Fruit fly (Drosophila melanogaster) whole organism, embryonic: Measurements from ENCODE around the gene Scm.
A peak's percentile ranks its signal among the peaks of the same experiment; 100 is the strongest.

Experiments used
- CG10147 ChIP-seq: fragments of 200-800 bp; sonication (Bioruptor generic); optimal IDR thresholded peaks from 2 replicates; lab custom pipeline; 2019; ENCODE audit warnings: missing biosample characterization, mild to moderate bottlenecking, missing genetic modification characterization, moderate library complexity
- CG11085 ChIP-seq: fragments of 200-800 bp; sonication (Bioruptor generic); IDR thresholded peaks from 2 replicates; pipeline ENCODE4 v1.3.6; 2022; ENCODE audit warnings: missing biosample characterization, missing genetic modification characterization
- CG12299 ChIP-seq: fragments of 200-800 bp; sonication (Bioruptor generic); optimal IDR thresholded peaks from 2 replicates; lab custom pipeline; 2018; ENCODE audit warnings: missing biosample characterization, mild to moderate bottlenecking, missing genetic modification characterization
- CG12391 ChIP-seq: fragments of 200-800 bp; sonication (Bioruptor generic); optimal IDR thresholded peaks from 3 replicates; lab custom pipeline; 2018; ENCODE audit warnings: missing biosample characterization, mild to moderate bottlenecking, missing genetic modification characterization, moderate library complexity
- CG12769 ChIP-seq: fragments of 200-800 bp; sonication (Bioruptor generic); optimal IDR thresholded peaks from 2 replicates; lab custom pipeline; 2019; ENCODE audit warnings: missing biosample characterization, mild to moderate bottlenecking, missing genetic modification characterization, moderate library complexity
- CG13287 ChIP-seq: fragments of 200-800 bp; sonication (Bioruptor generic); IDR thresholded peaks from 2 replicates; pipeline ENCODE4 v1.3.6; 2022; ENCODE audit warnings: missing biosample characterization, missing genetic modification characterization; ENCODE audit not compliant: partially characterized antibody
- CG13624 ChIP-seq: fragments of 200-800 bp; sonication (Bioruptor generic); optimal IDR thresholded peaks from 2 replicates; lab custom pipeline; 2016; ENCODE audit warnings: missing biosample characterization, missing genetic modification characterization
- CG1647 ChIP-seq: fragments of 200-800 bp; sonication (Bioruptor generic); optimal IDR thresholded peaks from 3 replicates; lab custom pipeline; 2016; ENCODE audit warnings: missing biosample characterization, missing genetic modification characterization
- CG30403 ChIP-seq: fragments of 200-800 bp; sonication (Bioruptor generic); optimal IDR thresholded peaks from 3 replicates; lab custom pipeline; 2016; ENCODE audit warnings: missing biosample characterization, missing genetic modification characterization
- CG31224 ChIP-seq: fragments of 200-800 bp; sonication (Bioruptor generic); IDR thresholded peaks from 2 replicates; pipeline ENCODE4 v1.3.6; 2022; ENCODE audit warnings: missing biosample characterization, missing genetic modification characterization
- CG33557 ChIP-seq: fragments of 200-800 bp; sonication (Bioruptor generic); optimal IDR thresholded peaks from 2 replicates; lab custom pipeline; 2019; ENCODE audit warnings: missing biosample characterization, mild to moderate bottlenecking, missing genetic modification characterization, moderate library complexity
- CG43689 ChIP-seq: fragments of 200-800 bp; sonication (Bioruptor generic); IDR thresholded peaks from 2 replicates; pipeline ENCODE4 v1.3.6; 2022; ENCODE audit warnings: missing biosample characterization, missing genetic modification characterization
- CG4424 ChIP-seq: fragments of 200-800 bp; sonication (Bioruptor generic); optimal IDR thresholded peaks from 3 replicates; lab custom pipeline; 2016; ENCODE audit warnings: missing biosample characterization, missing genetic modification characterization
- CG4820 ChIP-seq: fragments of 200-800 bp; sonication (Bioruptor generic); optimal IDR thresholded peaks from 3 replicates; lab custom pipeline; 2016; ENCODE audit warnings: missing biosample characterization, missing genetic modification characterization
- CG7271 ChIP-seq: fragments of 200-800 bp; sonication (Bioruptor generic); optimal IDR thresholded peaks from 2 replicates; lab custom pipeline; 2018; ENCODE audit warnings: missing biosample characterization, mild to moderate bottlenecking, missing genetic modification characterization, moderate library complexity
- CG7839 ChIP-seq: fragments of 200-800 bp; sonication (Bioruptor generic); optimal IDR thresholded peaks from 3 replicates; lab custom pipeline; 2018; ENCODE audit warnings: missing biosample characterization, mild to moderate bottlenecking, missing genetic modification characterization, moderate library complexity
- CG8281 ChIP-seq: fragments of 200-800 bp; sonication (Bioruptor generic); optimal IDR thresholded peaks from 2 replicates; lab custom pipeline; 2018; ENCODE audit warnings: missing biosample characterization, mild to moderate bottlenecking, missing genetic modification characterization, moderate library complexity
- CG9215 ChIP-seq: fragments of 200-800 bp; sonication (Bioruptor generic); IDR thresholded peaks from 2 replicates; pipeline ENCODE4 v1.3.6; 2022; ENCODE audit warnings: missing biosample characterization, missing genetic modification characterization
- CG9609 ChIP-seq: fragments of 200-800 bp; sonication (Bioruptor generic); optimal IDR thresholded peaks from 3 replicates; lab custom pipeline; 2016; ENCODE audit warnings: missing biosample characterization, missing genetic modification characterization
- CG9797 ChIP-seq: fragments of 200-800 bp; sonication (Bioruptor generic); optimal IDR thresholded peaks from 3 replicates; lab custom pipeline; 2018; ENCODE audit warnings: missing biosample characterization, mild to moderate bottlenecking, missing genetic modification characterization
- CoRest ChIP-seq: fragments of 200-800 bp; sonication (Bioruptor generic); optimal IDR thresholded peaks from 3 replicates; lab custom pipeline; 2018; ENCODE audit warnings: missing biosample characterization, mild to moderate bottlenecking, missing genetic modification characterization, moderate library complexity
- H2.0 ChIP-seq: fragments of 200-800 bp; sonication (Bioruptor generic); IDR thresholded peaks from 2 replicates; pipeline ENCODE4 v1.3.6; 2022; ENCODE audit warnings: missing biosample characterization, missing genetic modification characterization
- HLH3B ChIP-seq: fragments of 200-800 bp; sonication (Bioruptor generic); IDR thresholded peaks from 2 replicates; pipeline ENCODE4 v1.3.6; 2022; ENCODE audit warnings: missing biosample characterization, missing genetic modification characterization
- HmgD ChIP-seq: fragments of 200-800 bp; sonication (Bioruptor generic); optimal IDR thresholded peaks from 3 replicates; lab custom pipeline; 2016; ENCODE audit warnings: missing biosample characterization, missing genetic modification characterization
- Max ChIP-seq: fragments of 200-800 bp; sonication (Bioruptor generic); optimal IDR thresholded peaks from 2 replicates; lab custom pipeline; 2016; ENCODE audit warnings: missing biosample characterization, mild to moderate bottlenecking, missing genetic modification characterization
- Oli ChIP-seq: fragments of 200-800 bp; sonication (Bioruptor generic); optimal IDR thresholded peaks from 2 replicates; lab custom pipeline; 2018; ENCODE audit warnings: missing biosample characterization, mild to moderate bottlenecking, missing genetic modification characterization, moderate library complexity
- Poxn ChIP-seq: fragments of 200-800 bp; sonication (Bioruptor generic); IDR thresholded peaks from 2 replicates; pipeline ENCODE4 v1.3.6; 2022; ENCODE audit warnings: missing biosample characterization, missing genetic modification characterization
- Taf1 ChIP-seq: fragments of 200-800 bp; sonication (Bioruptor generic); IDR thresholded peaks from 2 replicates; pipeline ENCODE4 v1.3.6; 2022; ENCODE audit warnings: missing biosample characterization, missing genetic modification characterization
- chn ChIP-seq: fragments of 200-800 bp; sonication (Bioruptor generic); optimal IDR thresholded peaks from 2 replicates; lab custom pipeline; 2016; ENCODE audit warnings: missing biosample characterization, missing genetic modification characterization
- crp ChIP-seq, 2 experiments: fragments of 200-800 bp; sonication (Bioruptor generic); optimal IDR thresholded peaks; 2 replicates in 1 of 2; 3 replicates in 1 of 2; lab custom pipeline; 2017; ENCODE audit warnings: missing biosample characterization in 2 of 2, missing genetic modification characterization in 2 of 2, mild to moderate bottlenecking in 1 of 2, moderate library complexity in 1 of 2
- dmrt99B ChIP-seq: fragments of 200-800 bp; sonication (Bioruptor generic); optimal IDR thresholded peaks from 2 replicates; lab custom pipeline; 2018; ENCODE audit warnings: missing biosample characterization, mild to moderate bottlenecking, missing genetic modification characterization, moderate library complexity
- grau ChIP-seq: fragments of 200-800 bp; optimal IDR thresholded peaks from 3 replicates; lab custom pipeline; 2019; ENCODE audit warnings: missing biosample characterization, mild to moderate bottlenecking, missing genetic modification characterization, moderate library complexity
- hb ChIP-seq: fragments of 200-800 bp; sonication (Bioruptor generic); IDR thresholded peaks from 3 replicates; pipeline ENCODE4 v1.3.6; 2022; ENCODE audit warnings: missing biosample characterization, missing genetic modification characterization; ENCODE audit not compliant: partially characterized antibody
- jigr1 ChIP-seq: fragments of 200-800 bp; sonication (Bioruptor generic); IDR thresholded peaks from 3 replicates; pipeline ENCODE4 v1.3.6; 2022; ENCODE audit warnings: missing biosample characterization, missing genetic modification characterization
- jumu ChIP-seq: fragments of 200-800 bp; sonication (Bioruptor generic); optimal IDR thresholded peaks from 3 replicates; lab custom pipeline; 2016; ENCODE audit warnings: missing biosample characterization, missing genetic modification characterization
- lola ChIP-seq, 3 experiments: fragments of >200 bp in 2 of 3; fragments of 200-800 bp in 1 of 3; sonication (Bioruptor generic) in 1 of 3; optimal IDR thresholded peaks; 2 replicates each; lab custom pipeline; 2017 to 2019; ENCODE audit warnings: missing biosample characterization in 3 of 3, missing genetic modification characterization in 3 of 3, mild to moderate bottlenecking in 1 of 3, moderate library complexity in 1 of 3
- maf-S ChIP-seq: fragments of 200-800 bp; sonication (Bioruptor generic); optimal IDR thresholded peaks from 2 replicates; lab custom pipeline; 2016; ENCODE audit warnings: missing biosample characterization, missing genetic modification characterization
- nau ChIP-seq: fragments of 200-800 bp; sonication (Bioruptor generic); optimal IDR thresholded peaks from 3 replicates; lab custom pipeline; 2017; ENCODE audit warnings: missing biosample characterization, mild to moderate bottlenecking, missing genetic modification characterization, missing genetic modification reagents
- oc ChIP-seq: fragments of 200-800 bp; sonication (Bioruptor generic); optimal IDR thresholded peaks from 2 replicates; lab custom pipeline; 2018; ENCODE audit warnings: missing biosample characterization, mild to moderate bottlenecking, missing genetic modification characterization, moderate library complexity
- pnt ChIP-seq: fragments of 200-800 bp; sonication (Bioruptor generic); optimal IDR thresholded peaks from 3 replicates; lab custom pipeline; 2016; ENCODE audit warnings: missing biosample characterization, missing genetic modification characterization
- seq ChIP-seq: fragments of 200-800 bp; sonication (Bioruptor generic); IDR thresholded peaks from 2 replicates; pipeline ENCODE4 v1.3.6; 2022; ENCODE audit warnings: missing biosample characterization, missing genetic modification characterization
- slou ChIP-seq: fragments of 200-800 bp; sonication (Bioruptor generic); optimal IDR thresholded peaks from 3 replicates; lab custom pipeline; 2016; ENCODE audit warnings: missing biosample characterization, missing genetic modification characterization
- sqz ChIP-seq: fragments of 200-800 bp; sonication (Bioruptor generic); optimal IDR thresholded peaks from 3 replicates; lab custom pipeline; 2018; ENCODE audit warnings: missing biosample characterization, mild to moderate bottlenecking, missing genetic modification characterization
- stwl ChIP-seq: fragments of 200-800 bp; sonication (Bioruptor generic); optimal IDR thresholded peaks from 3 replicates; lab custom pipeline; 2018; ENCODE audit warnings: missing biosample characterization, mild to moderate bottlenecking, missing genetic modification characterization, moderate library complexity
- sug ChIP-seq: fragments of 200-800 bp; optimal IDR thresholded peaks from 2 replicates; lab custom pipeline; 2019; ENCODE audit warnings: missing biosample characterization, mild to moderate bottlenecking, missing genetic modification characterization, moderate library complexity
- tgo ChIP-seq: fragments of 200-800 bp; sonication (Bioruptor generic); IDR thresholded peaks from 3 replicates; pipeline ENCODE4 v1.3.6; 2022; ENCODE audit warnings: missing biosample characterization, missing genetic modification characterization
- ttk ChIP-seq: fragments of 200-800 bp; sonication (Bioruptor generic); IDR thresholded peaks from 2 replicates; pipeline ENCODE4 v2.1.2; 2022; ENCODE audit warnings: missing biosample characterization, missing genetic modification characterization
- tx ChIP-seq: fragments of 200-800 bp; sonication (Bioruptor generic); optimal IDR thresholded peaks from 2 replicates; lab custom pipeline; 2016; ENCODE audit warnings: missing biosample characterization, missing genetic modification characterization
- wor ChIP-seq: fragments of 200-800 bp; sonication (Bioruptor generic); IDR thresholded peaks from 2 replicates; pipeline ENCODE4 v1.3.6; 2022; ENCODE audit warnings: missing biosample characterization, missing genetic modification characterization
- zfh2 ChIP-seq: fragments of 200-800 bp; sonication (Bioruptor generic); optimal IDR thresholded peaks from 2 replicates; lab custom pipeline; 2016; ENCODE audit warnings: missing biosample characterization, missing genetic modification characterization

Scm gene

DNA sequence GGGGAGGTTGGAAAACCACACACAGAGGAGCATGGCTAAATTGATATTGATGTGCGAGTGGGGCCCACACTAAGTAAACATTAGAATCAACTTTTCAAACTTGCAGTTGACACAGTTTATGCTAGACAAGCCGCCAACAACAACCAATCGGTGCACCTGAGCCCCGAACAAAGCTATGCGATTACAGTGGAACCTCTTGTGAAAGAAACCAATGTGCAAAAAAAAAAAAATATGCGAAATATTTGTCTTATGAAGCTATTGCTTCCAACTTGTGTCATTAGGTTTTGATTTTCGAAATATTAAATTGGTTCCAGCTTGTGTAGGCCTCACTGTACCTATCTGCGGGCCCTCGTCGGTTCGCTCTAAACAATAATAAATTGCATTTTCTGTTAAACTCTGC, 19.1 kb downstream of the Scm start (continued):
- no peak for TF ChIP-seq hb
- 0 out of 2 replicates have a peak, but pooled peaks have one; percentile 21 for TF ChIP-seq CG43689 (GFP tag; lab: Robert Waterston, UW)
- no peak for TF ChIP-seq sug (tag; lab: Kevin White, UChicago)
- peak; percentile 52; the same call in 1 of the 2 replicates for TF ChIP-seq CG9215 (GFP tag; lab: Robert Waterston, UW)
- TF ChIP-seq Taf1 (GFP tag; lab: Robert Waterston, UW) = peak; percentile 40; the same call in 1 of the 2 replicates
- TF ChIP-seq CG12769 = peak; percentile 70
- TF ChIP-seq CG4424 (GFP tag; lab: Kevin White, UChicago) = peak; percentile 77
- peak; percentile 65 for TF ChIP-seq seq (GFP tag; lab: Robert Waterston, UW)
- peak; percentile 80 for TF ChIP-seq CG7839
- no peak for TF ChIP-seq CG10147
- TF ChIP-seq nau (GFP tag; lab: Kevin White, UChicago) = peak; percentile 59
- TF ChIP-seq sqz = peak; percentile 21
- TF ChIP-seq CG30403 (GFP tag; lab: Kevin White, UChicago) = peak; percentile 78
- peak; percentile 50 for TF ChIP-seq tx (GFP tag; lab: Kevin White, UChicago)
- peak; percentile 70 for TF ChIP-seq CG9609
- TF ChIP-seq crp (GFP tag; optimal IDR thresholded peaks at IDR 0.05; lab: Kevin White, UChicago) = peak in 1 of 2 experiments; percentile 1
- TF ChIP-seq oc = peak; percentile 67
- TF ChIP-seq CG8281 (tag; lab: Kevin White, UChicago) = peak; percentile 28
- TF ChIP-seq HLH3B (GFP tag; lab: Robert Waterston, UW) = peak; percentile 86
- no peak for TF ChIP-seq CG7271 (tag; lab: Kevin White, UChicago)
- peak; percentile 10 for TF ChIP-seq slou (GFP tag; lab: Kevin White, UChicago)
- no peak for TF ChIP-seq stwl
- peak; percentile 73 for TF ChIP-seq wor (GFP tag; lab: Robert Waterston, UW)
- peak; percentile 84 for TF ChIP-seq H2.0 (GFP tag; lab: Robert Waterston, UW)
- TF ChIP-seq ttk (GFP tag; lab: Robert Waterston, UW) = peak; percentile 87
- peak; percentile 60 for TF ChIP-seq maf-S (GFP tag; lab: Kevin White, UChicago)
- TF ChIP-seq jumu (GFP tag; lab: Kevin White, UChicago) = peak; percentile 68
- peak; percentile 19 for TF ChIP-seq CG33557 (GFP tag; lab: Kevin White, UChicago)
- peak; percentile 49; the same call in 1 of the 3 replicates for TF ChIP-seq jigr1
- peak; percentile 84 for TF ChIP-seq tgo
- TF ChIP-seq lola (GFP tag; optimal IDR thresholded peaks at IDR 0.05; lab: Kevin White, UChicago) = peak in 1 of 3 experiments; percentile 44
- TF ChIP-seq CG13287 = no peak
- peak; percentile 29 for TF ChIP-seq Max (GFP tag; lab: Kevin White, UChicago)
- peak; percentile 82 for TF ChIP-seq dmrt99B (tag; lab: Kevin White, UChicago)
- TF ChIP-seq HmgD (GFP tag; lab: Kevin White, UChicago) = no peak
- TF ChIP-seq grau (tag; lab: Kevin White, UChicago) = peak; percentile 90
- TF ChIP-seq CG13624 = peak; percentile 58
- TF ChIP-seq CG9797 (GFP tag; lab: Kevin White, UChicago) = no peak
- peak; percentile 35 for TF ChIP-seq zfh2 (GFP tag; lab: Kevin White, UChicago)
- peak; percentile 72 for TF ChIP-seq CG12391 (tag; lab: Kevin White, UChicago)
- no peak for TF ChIP-seq Poxn (GFP tag; lab: Robert Waterston, UW)
- peak; percentile 62 for TF ChIP-seq CG1647 (GFP tag; lab: Kevin White, UChicago)
- peak; percentile 74 for TF ChIP-seq pnt (GFP tag; lab: Kevin White, UChicago)
- TF ChIP-seq CG11085 (GFP tag; lab: Robert Waterston, UW) = peak; percentile 54
- peak; percentile 66 for TF ChIP-seq CoRest (tag; lab: Kevin White, UChicago)
- peak; percentile 62 for TF ChIP-seq chn (GFP tag; lab: Kevin White, UChicago)
- peak; percentile 78 for TF ChIP-seq Oli (tag; lab: Kevin White, UChicago)
- TF ChIP-seq CG12299 (tag; lab: Kevin White, UChicago) = no peak
- TF ChIP-seq CG4820 = peak; percentile 81
- TF ChIP-seq CG31224 (GFP tag; lab: Robert Waterston, UW) = 0 out of 2 replicates have a peak, but pooled peaks have one; percentile 15
